Fruit fly (Drosophila melanogaster) whole organism, embryonic: ENCODE data around the gene Argl.
A peak's percentile ranks its signal among the peaks of the same experiment; 100 is the strongest.

Experiments
- CG10209 ChIP-seq: fragments of 200-800 bp; sonication (Bioruptor generic); optimal IDR thresholded peaks from 3 replicates; lab custom pipeline; 2017; ENCODE audit warnings: missing biosample characterization, mild to moderate bottlenecking, missing genetic modification characterization, missing genetic modification reagents
- CG1024 ChIP-seq: fragments of 200-800 bp; sonication (Bioruptor generic); IDR thresholded peaks from 2 replicates; pipeline ENCODE4 v1.3.6; 2022; ENCODE audit warnings: missing biosample characterization, missing genetic modification characterization
- CG10366 ChIP-seq: fragments of 200-800 bp; sonication (Bioruptor generic); IDR thresholded peaks from 2 replicates; pipeline ENCODE4 v1.3.6; 2022; ENCODE audit warnings: missing biosample characterization, missing genetic modification characterization
- CG10565 ChIP-seq: fragments of 200-800 bp; sonication (Bioruptor generic); optimal IDR thresholded peaks from 3 replicates; lab custom pipeline; 2016; ENCODE audit warnings: missing biosample characterization, mild to moderate bottlenecking, missing genetic modification characterization
- CG11085 ChIP-seq: fragments of 200-800 bp; sonication (Bioruptor generic); IDR thresholded peaks from 2 replicates; pipeline ENCODE4 v1.3.6; 2022; ENCODE audit warnings: missing biosample characterization, missing genetic modification characterization
- CG11504 ChIP-seq: fragments of 200-800 bp; sonication (Bioruptor generic); optimal IDR thresholded peaks from 3 replicates; lab custom pipeline; 2019; ENCODE audit warnings: missing biosample characterization, mild to moderate bottlenecking, missing genetic modification characterization, moderate library complexity
- CG11723 ChIP-seq: fragments of 200-800 bp; sonication (Bioruptor generic); optimal IDR thresholded peaks from 2 replicates; lab custom pipeline; 2017; ENCODE audit warnings: missing biosample characterization, mild to moderate bottlenecking, missing genetic modification characterization
- CG12104 ChIP-seq: fragments of 200-800 bp; sonication (Bioruptor generic); optimal IDR thresholded peaks from 3 replicates; lab custom pipeline; 2016; ENCODE audit warnings: missing biosample characterization, missing genetic modification characterization
- CG12744 ChIP-seq: fragments of 200-800 bp; sonication (Bioruptor generic); optimal IDR thresholded peaks from 2 replicates; lab custom pipeline; 2016; ENCODE audit warnings: missing biosample characterization, missing genetic modification characterization
- CG13424 ChIP-seq: fragments of 200-800 bp; sonication (Bioruptor generic); optimal IDR thresholded peaks from 2 replicates; lab custom pipeline; 2019; ENCODE audit warnings: missing biosample characterization, mild to moderate bottlenecking, missing genetic modification characterization, moderate library complexity
- CG15696 ChIP-seq: fragments of 200-800 bp; sonication (Bioruptor generic); optimal IDR thresholded peaks from 2 replicates; lab custom pipeline; 2019; ENCODE audit warnings: missing biosample characterization, mild to moderate bottlenecking, missing genetic modification characterization, moderate library complexity
- CG17912 ChIP-seq: fragments of 200-800 bp; sonication (Bioruptor generic); optimal IDR thresholded peaks from 2 replicates; lab custom pipeline; 2018; ENCODE audit warnings: missing biosample characterization, mild to moderate bottlenecking, missing genetic modification characterization
- CG18262 ChIP-seq: fragments of 200-800 bp; optimal IDR thresholded peaks from 3 replicates; lab custom pipeline; 2019; ENCODE audit warnings: missing biosample characterization, mild to moderate bottlenecking, missing genetic modification characterization, moderate library complexity
- CG2120 ChIP-seq: fragments of 200-800 bp; sonication (Bioruptor generic); optimal IDR thresholded peaks from 3 replicates; lab custom pipeline; 2016; ENCODE audit warnings: missing biosample characterization, missing genetic modification characterization
- CG32532 ChIP-seq: fragments of 200-800 bp; sonication (Bioruptor generic); IDR thresholded peaks from 2 replicates; pipeline ENCODE4 v1.3.6; 2022; ENCODE audit warnings: missing biosample characterization, missing genetic modification characterization
- CG32772 ChIP-seq: fragments of 200-800 bp; sonication (Bioruptor generic); IDR thresholded peaks from 2 replicates; pipeline ENCODE4 v1.3.6; 2022; ENCODE audit warnings: missing biosample characterization, missing genetic modification characterization
- CG4730 ChIP-seq: fragments of 200-800 bp; sonication (Bioruptor generic); IDR thresholded peaks from 2 replicates; pipeline ENCODE4 v1.3.6; 2022; ENCODE audit warnings: missing biosample characterization, missing genetic modification characterization
- CG4820 ChIP-seq: fragments of 200-800 bp; sonication (Bioruptor generic); optimal IDR thresholded peaks from 3 replicates; lab custom pipeline; 2016; ENCODE audit warnings: missing biosample characterization, missing genetic modification characterization
- CG6765 ChIP-seq: fragments of 200-800 bp; sonication (Bioruptor generic); optimal IDR thresholded peaks from 3 replicates; lab custom pipeline; 2017; ENCODE audit warnings: missing biosample characterization, mild to moderate bottlenecking, missing genetic modification characterization
- CG8478 ChIP-seq: fragments of >200 bp; optimal IDR thresholded peaks from 2 replicates; lab custom pipeline; 2018
- CG8924 ChIP-seq: fragments of 200-800 bp; optimal IDR thresholded peaks from 3 replicates; lab custom pipeline; 2019; ENCODE audit warnings: missing biosample characterization, mild to moderate bottlenecking, missing genetic modification characterization, moderate library complexity
- CG8944 ChIP-seq: fragments of 200-800 bp; sonication (Bioruptor generic); optimal IDR thresholded peaks from 3 replicates; lab custom pipeline; 2016; ENCODE audit warnings: missing biosample characterization, missing genetic modification characterization
- CHES-1-like ChIP-seq: fragments of 200-800 bp; sonication (Bioruptor generic); optimal IDR thresholded peaks from 2 replicates; lab custom pipeline; 2016; ENCODE audit warnings: missing biosample characterization, missing genetic modification characterization
- Ets97D ChIP-seq: fragments of 200-800 bp; sonication (Bioruptor generic); optimal IDR thresholded peaks from 3 replicates; lab custom pipeline; 2016; ENCODE audit warnings: missing biosample characterization, missing genetic modification characterization
- Gsc ChIP-seq: fragments of 200-800 bp; sonication (Bioruptor generic); IDR thresholded peaks from 2 replicates; pipeline ENCODE4 v1.3.6; 2022; ENCODE audit warnings: missing biosample characterization, missing genetic modification characterization
- HLHmδ ChIP-seq: fragments of 200-800 bp; sonication (Bioruptor generic); optimal IDR thresholded peaks from 2 replicates; lab custom pipeline; 2018; ENCODE audit warnings: missing biosample characterization, mild to moderate bottlenecking, missing genetic modification characterization, moderate library complexity
- Ravus ChIP-seq: fragments of 200-800 bp; sonication (Bioruptor generic); IDR thresholded peaks from 2 replicates; pipeline ENCODE4 v1.3.6; 2022; ENCODE audit warnings: missing biosample characterization, missing genetic modification characterization
- Sox102F ChIP-seq: fragments of 200-800 bp; sonication (Bioruptor generic); optimal IDR thresholded peaks from 2 replicates; lab custom pipeline; 2018; ENCODE audit warnings: missing biosample characterization, mild to moderate bottlenecking, missing genetic modification characterization, moderate library complexity
- al ChIP-seq: fragments of 200-800 bp; sonication (Bioruptor generic); IDR thresholded peaks from 2 replicates; pipeline ENCODE4 v1.3.6; 2022; ENCODE audit warnings: missing biosample characterization, missing genetic modification characterization
- bbx ChIP-seq: fragments of 200-800 bp; sonication (Bioruptor generic); IDR thresholded peaks from 2 replicates; pipeline ENCODE4 v1.3.6; 2022; ENCODE audit warnings: missing biosample characterization, missing genetic modification characterization; ENCODE audit not compliant: partially characterized antibody
- bigmax ChIP-seq: fragments of 200-800 bp; sonication (Bioruptor generic); optimal IDR thresholded peaks from 2 replicates; lab custom pipeline; 2018; ENCODE audit warnings: missing biosample characterization, mild to moderate bottlenecking, missing genetic modification characterization
- cad ChIP-seq: fragments of >200 bp; optimal IDR thresholded peaks from 2 replicates; lab custom pipeline; 2017; ENCODE audit warnings: missing biosample characterization, missing genetic modification characterization
- crc ChIP-seq: fragments of 200-800 bp; sonication (Bioruptor generic); optimal IDR thresholded peaks from 2 replicates; lab custom pipeline; 2016; ENCODE audit warnings: missing biosample characterization, missing genetic modification characterization
- disco-r ChIP-seq: fragments of 200-800 bp; sonication (Bioruptor generic); optimal IDR thresholded peaks from 2 replicates; lab custom pipeline; 2016; ENCODE audit warnings: missing biosample characterization, missing genetic modification characterization
- dmrt99B ChIP-seq: fragments of 200-800 bp; sonication (Bioruptor generic); optimal IDR thresholded peaks from 2 replicates; lab custom pipeline; 2018; ENCODE audit warnings: missing biosample characterization, mild to moderate bottlenecking, missing genetic modification characterization, moderate library complexity
- dysf ChIP-seq: fragments of 200-800 bp; sonication (Bioruptor generic); IDR thresholded peaks from 3 replicates; pipeline ENCODE4 v1.3.6; 2022; ENCODE audit warnings: missing biosample characterization, missing genetic modification characterization
- en ChIP-seq: fragments of 200-800 bp; sonication (Bioruptor generic); optimal IDR thresholded peaks from 2 replicates; lab custom pipeline; 2016; ENCODE audit warnings: missing biosample characterization, missing genetic modification characterization
- ham ChIP-seq: fragments of 200-800 bp; sonication (Bioruptor generic); IDR thresholded peaks from 2 replicates; pipeline ENCODE4 v1.3.6; 2022; ENCODE audit warnings: missing biosample characterization, missing genetic modification characterization
- ken ChIP-seq: fragments of 200-800 bp; sonication (Bioruptor generic); IDR thresholded peaks from 3 replicates; pipeline ENCODE4 v1.3.6; 2022; ENCODE audit warnings: missing biosample characterization, missing genetic modification characterization
- klu ChIP-seq: fragments of 200-800 bp; sonication (Bioruptor generic); IDR thresholded peaks from 2 replicates; pipeline ENCODE4 v1.3.6; 2022; ENCODE audit warnings: missing biosample characterization, missing genetic modification characterization
- knrl ChIP-seq: fragments of 200-800 bp; sonication (Bioruptor generic); IDR thresholded peaks from 3 replicates; pipeline ENCODE4 v1.3.6; 2022; ENCODE audit warnings: missing biosample characterization, missing genetic modification characterization; ENCODE audit not compliant: partially characterized antibody
- otp ChIP-seq: fragments of 200-800 bp; sonication (Bioruptor generic); IDR thresholded peaks from 3 replicates; pipeline ENCODE4, ENCODE4 v1.3.6; 2022; ENCODE audit warnings: missing biosample characterization, missing genetic modification characterization
- pzg ChIP-seq: fragments of 200-800 bp; sonication (Bioruptor generic); optimal IDR thresholded peaks from 3 replicates; lab custom pipeline; 2018; ENCODE audit warnings: missing biosample characterization, mild to moderate bottlenecking, missing genetic modification characterization, moderate library complexity
- rib ChIP-seq: fragments of 200-800 bp; sonication (Bioruptor generic); IDR thresholded peaks from 2 replicates; pipeline ENCODE4 v1.3.6; 2022; ENCODE audit warnings: missing biosample characterization, missing genetic modification characterization
- scrt ChIP-seq: fragments of 200-800 bp; sonication (Bioruptor generic); optimal IDR thresholded peaks from 2 replicates; lab custom pipeline; 2018; ENCODE audit warnings: missing biosample characterization, mild to moderate bottlenecking, missing genetic modification characterization, moderate library complexity
- sr ChIP-seq: fragments of 200-800 bp; sonication (Bioruptor generic); IDR thresholded peaks from 3 replicates; pipeline ENCODE4 v1.3.6; 2022; ENCODE audit warnings: missing biosample characterization, missing genetic modification characterization
- tin ChIP-seq: fragments of 200-800 bp; sonication (Bioruptor generic); optimal IDR thresholded peaks from 3 replicates; lab custom pipeline; 2016; ENCODE audit warnings: missing biosample characterization, missing genetic modification characterization
- trem ChIP-seq: fragments of 200-800 bp; optimal IDR thresholded peaks from 3 replicates; lab custom pipeline; 2019; ENCODE audit warnings: missing biosample characterization, mild to moderate bottlenecking, missing genetic modification characterization, moderate library complexity
- vnd ChIP-seq: fragments of 200-800 bp; sonication (Bioruptor generic); IDR thresholded peaks from 3 replicates; pipeline ENCODE4 v1.3.6; 2022; ENCODE audit warnings: missing biosample characterization, missing genetic modification characterization; ENCODE audit not compliant: partially characterized antibody
- wek ChIP-seq: fragments of 200-800 bp; sonication (Bioruptor generic); optimal IDR thresholded peaks from 3 replicates; lab custom pipeline; 2018; ENCODE audit warnings: missing biosample characterization, mild to moderate bottlenecking, missing genetic modification characterization, moderate library complexity
- wor ChIP-seq: fragments of 200-800 bp; sonication (Bioruptor generic); IDR thresholded peaks from 2 replicates; pipeline ENCODE4 v1.3.6; 2022; ENCODE audit warnings: missing biosample characterization, missing genetic modification characterization

Argl gene

dm6 chr2L:8897954-8898713 is 43.8 kb downstream of the Argl start (continued):
- no peak for TF ChIP-seq ham (GFP tag; lab: Robert Waterston, UW)
- TF ChIP-seq crc (GFP tag; lab: Kevin White, UChicago), result no peak
- TF ChIP-seq sr, result no peak
- TF ChIP-seq vnd (GFP tag; lab: Robert Waterston, UW), result no peak
- no peak for TF ChIP-seq CG4820 (GFP tag; lab: Kevin White, UChicago)
- TF ChIP-seq CG18262 (tag; lab: Kevin White, UChicago), result peak; percentile 64
- TF ChIP-seq CG2120 (GFP tag; lab: Kevin White, UChicago), result peak; percentile 63
- no peak for TF ChIP-seq CG4730
- TF ChIP-seq bbx (GFP tag; lab: Robert Waterston, UW), result no peak
- TF ChIP-seq wor (GFP tag; lab: Robert Waterston, UW), result peak; percentile 19; the same call in 1 of the 2 replicates
- TF ChIP-seq trem (tag; lab: Kevin White, UChicago), result no peak
- no peak for TF ChIP-seq Gsc (GFP tag; lab: Robert Waterston, UW)
- TF ChIP-seq CG6765 (GFP tag; lab: Kevin White, UChicago), result no peak
- no peak for TF ChIP-seq CG11723 (GFP tag; lab: Kevin White, UChicago)
- no peak for TF ChIP-seq klu (GFP tag; lab: Robert Waterston, UW)
- no peak for TF ChIP-seq en (GFP tag; lab: Kevin White, UChicago)
- TF ChIP-seq bigmax (GFP tag; lab: Kevin White, UChicago), result no peak
- TF ChIP-seq cad (GFP tag; lab: Kevin White, UChicago), result no peak
- TF ChIP-seq CG15696 (tag; lab: Kevin White, UChicago), result no peak
- TF ChIP-seq CG32772 (GFP tag; lab: Robert Waterston, UW), result no peak
- TF ChIP-seq HLHmδ (GFP tag; lab: Kevin White, UChicago), result no peak
- TF ChIP-seq wek (GFP tag; lab: Kevin White, UChicago), result no peak
- TF ChIP-seq CG10209, result peak; percentile 63
- no peak for TF ChIP-seq CG8478 (lab: Kevin White, UChicago)
- no peak for TF ChIP-seq disco-r (GFP tag; lab: Kevin White, UChicago)
- TF ChIP-seq pzg (GFP tag; lab: Kevin White, UChicago), result no peak
- no peak for TF ChIP-seq knrl (GFP tag; lab: Robert Waterston, UW)
- peak; percentile 72 for TF ChIP-seq dmrt99B (tag; lab: Kevin White, UChicago)
- TF ChIP-seq dysf (GFP tag; lab: Robert Waterston, UW), result peak; percentile 60; the same call in 2 of the 3 replicates
- peak; percentile 52 for TF ChIP-seq Sox102F (GFP tag; lab: Kevin White, UChicago)
- TF ChIP-seq CG8924 (tag; lab: Kevin White, UChicago), result peak; percentile 34
- TF ChIP-seq CG32532 (GFP tag; lab: Robert Waterston, UW), result peak; percentile 27; the same call in 1 of the 2 replicates
- TF ChIP-seq CHES-1-like (GFP tag; lab: Kevin White, UChicago), result no peak
- TF ChIP-seq CG10565 (GFP tag; lab: Kevin White, UChicago), result no peak
- peak; percentile 70 for TF ChIP-seq CG11504 (tag; lab: Kevin White, UChicago)
- TF ChIP-seq Ravus (GFP tag; lab: Robert Waterston, UW), result no peak
- TF ChIP-seq CG10366 (GFP tag; lab: Robert Waterston, UW), result no peak
- TF ChIP-seq scrt (GFP tag; lab: Kevin White, UChicago), result peak; percentile 42
- no peak for TF ChIP-seq otp
- peak; percentile 39 for TF ChIP-seq CG12104 (GFP tag; lab: Kevin White, UChicago)
- no peak for TF ChIP-seq tin (GFP tag; lab: Kevin White, UChicago)
- no peak for TF ChIP-seq CG12744 (GFP tag; lab: Kevin White, UChicago)
- TF ChIP-seq CG17912 (GFP tag; lab: Kevin White, UChicago), result no peak
- TF ChIP-seq CG13424, result peak; percentile 75
- TF ChIP-seq al (GFP tag; lab: Robert Waterston, UW), result no peak
- TF ChIP-seq CG8944, result no peak
- no peak for TF ChIP-seq CG1024 (GFP tag; lab: Robert Waterston, UW)
- no peak for TF ChIP-seq CG11085 (GFP tag; lab: Robert Waterston, UW)
- TF ChIP-seq ken, result no peak
- no peak for TF ChIP-seq rib
- TF ChIP-seq Ets97D (GFP tag; lab: Kevin White, UChicago), result no peak
